Worm (Caenorhabditis elegans) whole organism, L1 larva: ENCODE data around the gene asna-1.

Experiments
- C16A3.4 ChIP-seq: fragments of 150-350 bp; optimal IDR thresholded peaks from 2 replicates; lab custom pipeline; 2014; ENCODE audit warnings: missing biosample characterization, missing genetic modification characterization
- aha-1 ChIP-seq: fragments of 150-350 bp; optimal IDR thresholded peaks from 2 replicates; lab custom pipeline; 2014; ENCODE audit warnings: missing biosample characterization, missing genetic modification characterization
- aly-2 ChIP-seq: fragments of 150-350 bp; optimal IDR thresholded peaks from 2 replicates; lab custom pipeline; 2014; ENCODE audit warnings: missing biosample characterization, missing genetic modification characterization
- ama-1 ChIP-seq: fragments of 150-350 bp; optimal IDR thresholded peaks from 2 replicates; lab custom pipeline; 2014
- blmp-1 ChIP-seq: fragments of 150-350 bp; optimal IDR thresholded peaks from 2 replicates; lab custom pipeline; 2014; ENCODE audit warnings: missing biosample characterization, missing genetic modification characterization
- ceh-63 ChIP-seq: fragments of 200-800 bp; sonication (Bioruptor generic); optimal IDR thresholded peaks from 2 replicates; lab custom pipeline; 2018; ENCODE audit warnings: mild to moderate bottlenecking, missing genetic modification characterization, missing compliant biosample characterization
- ceh-82 ChIP-seq, 3 experiments: fragments of 150-350 bp in 1 of 3; sonication (generic microtip) in 2 of 3; optimal IDR thresholded peaks; 2 replicates each; lab custom pipeline; 2014 to 2017; ENCODE audit warnings: missing biosample characterization in 3 of 3, missing genetic modification characterization in 3 of 3
- ceh-88 ChIP-seq: fragments of 200-800 bp; sonication (Bioruptor generic); IDR thresholded peaks from 2 replicates; pipeline ENCODE4 v1.3.6; 2022; ENCODE audit warnings: missing genetic modification characterization, missing compliant biosample characterization
- ceh-90 ChIP-seq: sonication (generic microtip); optimal IDR thresholded peaks from 2 replicates; lab custom pipeline; 2016; ENCODE audit warnings: missing genetic modification characterization, missing compliant biosample characterization
- dpl-1 ChIP-seq, 3 experiments: fragments of 150-350 bp in 2 of 3; sonication (generic microtip) in 1 of 3; optimal IDR thresholded peaks; 2 replicates each; lab custom pipeline; 2014 to 2017; ENCODE audit warnings: missing biosample characterization in 3 of 3, missing genetic modification characterization in 3 of 3, missing genetic modification reagents in 3 of 3
- dsc-1 ChIP-seq: sonication (generic microtip); optimal IDR thresholded peaks from 2 replicates; lab custom pipeline; 2016; ENCODE audit warnings: mild to moderate bottlenecking, missing genetic modification characterization, missing compliant biosample characterization
- efl-3 ChIP-seq: fragments of 200-800 bp; sonication (Bioruptor generic); optimal IDR thresholded peaks from 2 replicates; lab custom pipeline; 2018; ENCODE audit warnings: mild to moderate bottlenecking, missing genetic modification characterization, missing compliant biosample characterization
- egl-13 ChIP-seq: sonication (generic microtip); optimal IDR thresholded peaks from 2 replicates; lab custom pipeline; 2016; ENCODE audit warnings: missing genotype, missing genetic modification reagents, missing genetic modification characterization, missing compliant biosample characterization
- egl-27 ChIP-seq, 2 experiments: fragments of 150-350 bp in 1 of 2; sonication (generic microtip); optimal IDR thresholded peaks; 3 replicates each; lab custom pipeline; 2017 to 2018; ENCODE audit warnings: missing biosample characterization in 2 of 2, missing genetic modification characterization in 2 of 2, missing genetic modification reagents in 2 of 2
- elt-2 ChIP-seq: sonication (generic microtip); optimal IDR thresholded peaks from 2 replicates; lab custom pipeline; 2016; ENCODE audit warnings: missing genetic modification characterization, mild to moderate bottlenecking, inconsistent platforms, missing compliant biosample characterization, missing genetic modification reagents
- elt-3 ChIP-seq, 6 experiments: fragments of 150-350 bp in 1 of 6; sonication (generic microtip); optimal IDR thresholded peaks; 2 replicates each; lab custom pipeline; 2017 to 2018; ENCODE audit warnings: missing biosample characterization in 6 of 6, missing genetic modification characterization in 6 of 6, inconsistent platforms in 1 of 6
- fkh-4 ChIP-seq: sonication (generic microtip); optimal IDR thresholded peaks from 2 replicates; lab custom pipeline; 2016; ENCODE audit warnings: missing compliant biosample characterization, missing genetic modification characterization, borderline replicate concordance
- fkh-8 ChIP-seq: sonication (generic microtip); optimal IDR thresholded peaks from 2 replicates; lab custom pipeline; 2016; ENCODE audit warnings: mild to moderate bottlenecking, missing genetic modification characterization, missing compliant biosample characterization
- grh-1 ChIP-seq: fragments of 200-800 bp; sonication (Bioruptor generic); IDR thresholded peaks from 2 replicates; pipeline ENCODE4 v1.3.6; 2022; ENCODE audit warnings: missing genetic modification reagents, missing genetic modification characterization, missing compliant biosample characterization
- hlh-4 ChIP-seq: sonication (generic microtip); optimal IDR thresholded peaks from 2 replicates; lab custom pipeline; 2016; ENCODE audit warnings: mild to moderate bottlenecking, missing genetic modification characterization, missing compliant biosample characterization
- hpl-2 ChIP-seq: fragments of 150-350 bp; optimal IDR thresholded peaks from 2 replicates; lab custom pipeline; 2014; ENCODE audit warnings: missing biosample characterization, missing genetic modification reagents, missing genetic modification characterization
- irx-1 ChIP-seq: sonication (generic microtip); optimal IDR thresholded peaks from 2 replicates; lab custom pipeline; 2016; ENCODE audit warnings: missing genetic modification characterization, missing compliant biosample characterization
- jun-1 ChIP-seq: fragments of 150-350 bp; optimal IDR thresholded peaks from 2 replicates; lab custom pipeline; 2014; ENCODE audit warnings: missing biosample characterization, missing genetic modification reagents, missing genetic modification characterization
- lin-14 ChIP-seq: fragments of 200-800 bp; sonication (Bioruptor generic); optimal IDR thresholded peaks from 2 replicates; lab custom pipeline; 2018; ENCODE audit warnings: mild to moderate bottlenecking, missing genetic modification characterization, moderate library complexity, missing compliant biosample characterization
- lin-15B ChIP-seq: fragments of 150-350 bp; sonication (generic microtip); optimal IDR thresholded peaks from 3 replicates; lab custom pipeline; 2014; ENCODE audit warnings: missing biosample characterization, missing genetic modification characterization
- lin-35 ChIP-seq, 2 experiments: fragments of 150-350 bp; optimal IDR thresholded peaks; 2 replicates each; lab custom pipeline; 2014; ENCODE audit warnings: missing biosample characterization in 2 of 2, missing genetic modification characterization in 2 of 2, missing genetic modification reagents in 2 of 2
- lin-39 ChIP-seq: fragments of 150-350 bp; optimal IDR thresholded peaks from 2 replicates; lab custom pipeline; 2014; ENCODE audit warnings: missing biosample characterization, missing genetic modification reagents, missing genetic modification characterization
- lir-3 ChIP-seq: sonication (generic microtip); optimal IDR thresholded peaks from 2 replicates; lab custom pipeline; 2016; ENCODE audit warnings: mild to moderate bottlenecking, missing genetic modification characterization, moderate library complexity, missing compliant biosample characterization; ENCODE audit not compliant: poor library complexity
- lsy-2 ChIP-seq, 2 experiments: fragments of 150-350 bp; optimal IDR thresholded peaks; 2 replicates each; lab custom pipeline; 2014; ENCODE audit warnings: missing biosample characterization in 2 of 2, missing genetic modification characterization in 2 of 2
- mdl-1 ChIP-seq, 2 experiments: fragments of 150-350 bp; optimal IDR thresholded peaks; 2 replicates each; lab custom pipeline; 2014 to 2017; ENCODE audit warnings: missing biosample characterization in 2 of 2, missing genetic modification characterization in 2 of 2, inconsistent platforms in 1 of 2
- mef-2 ChIP-seq: fragments of 150-350 bp; optimal IDR thresholded peaks from 2 replicates; lab custom pipeline; 2014; ENCODE audit warnings: missing biosample characterization, missing genetic modification characterization
- mep-1 ChIP-seq: fragments of 150-350 bp; optimal IDR thresholded peaks from 2 replicates; lab custom pipeline; 2014; ENCODE audit warnings: missing biosample characterization, missing genetic modification characterization
- nhr-12 ChIP-seq: sonication (generic microtip); optimal IDR thresholded peaks from 2 replicates; lab custom pipeline; 2017; ENCODE audit warnings: missing biosample characterization, missing genetic modification characterization
- nhr-20 ChIP-seq: sonication (generic microtip); optimal IDR thresholded peaks from 2 replicates; lab custom pipeline; 2016; ENCODE audit warnings: mild to moderate bottlenecking, missing genetic modification characterization, missing compliant biosample characterization
- nhr-237 ChIP-seq: fragments of 150-350 bp; optimal IDR thresholded peaks from 2 replicates; lab custom pipeline; 2014; ENCODE audit warnings: missing biosample characterization, missing genetic modification characterization
- nhr-47 ChIP-seq: sonication (generic microtip); optimal IDR thresholded peaks from 2 replicates; lab custom pipeline; 2016; ENCODE audit warnings: mild to moderate bottlenecking, missing genetic modification characterization, moderate library complexity, missing compliant biosample characterization
- nhr-71 ChIP-seq: sonication (generic microtip); optimal IDR thresholded peaks from 2 replicates; lab custom pipeline; 2016; ENCODE audit warnings: mild to moderate bottlenecking, missing genetic modification characterization, moderate library complexity, missing compliant biosample characterization
- nhr-76 ChIP-seq: sonication (generic microtip); optimal IDR thresholded peaks from 2 replicates; lab custom pipeline; 2017; ENCODE audit warnings: missing biosample characterization, missing genetic modification characterization
- nhr-77 ChIP-seq: fragments of 150-350 bp; optimal IDR thresholded peaks from 2 replicates; lab custom pipeline; 2014; ENCODE audit warnings: missing biosample characterization, missing genetic modification characterization
- pag-3 ChIP-seq: sonication (generic microtip); optimal IDR thresholded peaks from 2 replicates; lab custom pipeline; 2017; ENCODE audit warnings: missing genetic modification characterization, mild to moderate bottlenecking, missing compliant biosample characterization, antibody characterized with exemption, borderline replicate concordance; ENCODE audit not compliant: insufficient read depth
- pax-3 ChIP-seq: fragments of 200-800 bp; sonication (Bioruptor generic); optimal IDR thresholded peaks from 2 replicates; lab custom pipeline; 2018; ENCODE audit warnings: mild to moderate bottlenecking, missing genetic modification characterization, moderate library complexity, missing compliant biosample characterization
- pqm-1 ChIP-seq: sonication (generic microtip); optimal IDR thresholded peaks from 3 replicates; lab custom pipeline; 2017; ENCODE audit warnings: missing biosample characterization, missing genetic modification characterization
- snpc-4 ChIP-seq: fragments of 150-350 bp; optimal IDR thresholded peaks from 2 replicates; lab custom pipeline; 2014; ENCODE audit warnings: missing biosample characterization, missing genetic modification characterization
- snu-23 ChIP-seq: sonication (generic microtip); optimal IDR thresholded peaks from 2 replicates; lab custom pipeline; 2016; ENCODE audit warnings: missing genetic modification characterization, missing compliant biosample characterization
- tbx-2 ChIP-seq: sonication (generic microtip); optimal IDR thresholded peaks from 2 replicates; lab custom pipeline; 2016; ENCODE audit warnings: missing genetic modification characterization, missing compliant biosample characterization
- tlp-1 ChIP-seq: fragments of 150-350 bp; optimal IDR thresholded peaks from 2 replicates; lab custom pipeline; 2014; ENCODE audit warnings: missing biosample characterization, missing genetic modification characterization
- unc-130 ChIP-seq: fragments of 150-350 bp; optimal IDR thresholded peaks from 2 replicates; lab custom pipeline; 2017; ENCODE audit warnings: missing biosample characterization, missing genetic modification characterization, inconsistent platforms
- unc-86 ChIP-seq: sonication (generic microtip); optimal IDR thresholded peaks from 2 replicates; lab custom pipeline; 2016; ENCODE audit warnings: missing genetic modification characterization, missing compliant biosample characterization
- unc-98 ChIP-seq: fragments of 200-800 bp; sonication (Bioruptor generic); IDR thresholded peaks from 2 replicates; pipeline ENCODE4 v1.3.6; 2022; ENCODE audit warnings: missing genetic modification characterization, missing compliant biosample characterization
- vab-15 ChIP-seq: sonication (generic microtip); optimal IDR thresholded peaks from 2 replicates; lab custom pipeline; 2017; ENCODE audit warnings: missing genotype, mild to moderate bottlenecking, missing genetic modification characterization, missing compliant biosample characterization
- xbp-1 ChIP-seq: sonication (generic microtip); optimal IDR thresholded peaks from 2 replicates; lab custom pipeline; 2016; ENCODE audit warnings: missing genetic modification characterization, missing compliant biosample characterization
- zip-4 ChIP-seq: fragments of 200-800 bp; sonication (Bioruptor generic); optimal IDR thresholded peaks from 2 replicates; lab custom pipeline; 2018; ENCODE audit warnings: mild to moderate bottlenecking, missing genetic modification characterization, moderate library complexity, missing compliant biosample characterization
- ztf-11 ChIP-seq, 2 experiments: sonication (generic microtip); optimal IDR thresholded peaks; 2 replicates each; lab custom pipeline; 2016 to 2017; ENCODE audit warnings: missing genetic modification characterization in 2 of 2, missing biosample characterization in 1 of 2, missing compliant biosample characterization in 1 of 2
- ztf-4 ChIP-seq: fragments of 150-350 bp; optimal IDR thresholded peaks from 2 replicates; lab custom pipeline; 2014; ENCODE audit warnings: missing biosample characterization, missing genetic modification characterization

Gene asna-1

ce11 chrIII:8899767-8900166, 4.9 kb downstream of the asna-1 start (continued):
- TF ChIP-seq xbp-1 (tag; lab: Kevin White, UChicago) (peak; percentile 38), snu-23 (peak; percentile 58), lir-3 (tag; lab: Kevin White, UChicago) (no peak), aha-1 (no peak), mef-2 (tag; lab: Kevin White, UChicago) (no peak), blmp-1 (tag; lab: Kevin White, UChicago) (peak; percentile 83), zip-4 (GFP tag; lab: Kevin White, UChicago) (no peak), aly-2 (tag; lab: Kevin White, UChicago) (no peak), egl-27 (tag; optimal IDR thresholded peaks at IDR 0.05; lab: Kevin White, UChicago) (no peak), mep-1 (tag; lab: Kevin White, UChicago) (peak; percentile 47), hlh-4 (tag; lab: Kevin White, UChicago) (no peak), jun-1 (tag; lab: Kevin White, UChicago) (no peak), dsc-1 (tag; lab: Kevin White, UChicago) (peak; percentile 26), nhr-47 (tag; lab: Kevin White, UChicago) (peak; percentile 48), dpl-1 (GFP tag; optimal IDR thresholded peaks at IDR 0.05; lab: Kevin White, UChicago) (peak; percentile 68 to 86 (median 74)), nhr-12 (tag; lab: Kevin White, UChicago) (no peak), irx-1 (tag; lab: Kevin White, UChicago) (peak; percentile 15), tbx-2 (tag; lab: Kevin White, UChicago) (peak; percentile 12), egl-13 (tag; lab: Kevin White, UChicago) (no peak), lsy-2 (tag; optimal IDR thresholded peaks at IDR 0.05; lab: Kevin White, UChicago) (peak; percentile 79 to 93), efl-3 (no peak), ztf-11 (tag; optimal IDR thresholded peaks at IDR 0.05; lab: Kevin White, UChicago) (no peak), pqm-1 (tag; lab: Kevin White, UChicago) (no peak), mdl-1 (tag; optimal IDR thresholded peaks at IDR 0.05; lab: Kevin White, UChicago) (no peak), snpc-4 (tag; lab: Kevin White, UChicago) (peak; percentile 1), elt-3 (tag; optimal IDR thresholded peaks at IDR 0.05; lab: Kevin White, UChicago) (no peak), fkh-8 (tag; lab: Kevin White, UChicago) (peak; percentile 26), lin-39 (tag; lab: Kevin White, UChicago) (no peak), ceh-82 (tag; optimal IDR thresholded peaks at IDR 0.05; lab: Kevin White, UChicago) (no peak), lin-14 (GFP tag; lab: Kevin White, UChicago) (no peak), ceh-63 (GFP tag; lab: Kevin White, UChicago) (no peak), pag-3 (tag; lab: Kevin White, UChicago) (no peak), nhr-76 (tag; lab: Kevin White, UChicago) (no peak), lin-15B (peak; percentile 84), nhr-20 (tag; lab: Kevin White, UChicago) (peak; percentile 50), nhr-237 (tag; lab: Kevin White, UChicago) (no peak), vab-15 (tag; lab: Kevin White, UChicago) (no peak), ceh-88 (GFP tag; lab: Robert Waterston, UW) (no peak), hpl-2 (GFP tag; lab: Kevin White, UChicago) (no peak), elt-2 (tag; lab: Kevin White, UChicago) (no peak), lin-35 (GFP tag; optimal IDR thresholded peaks at IDR 0.05; lab: Kevin White, UChicago) (peak; percentile 76 to 89), tlp-1 (tag; lab: Kevin White, UChicago) (no peak), ama-1 (no peak), grh-1 (GFP tag; lab: Robert Waterston, UW) (no peak), unc-86 (tag; lab: Kevin White, UChicago) (no peak), fkh-4 (tag; lab: Kevin White, UChicago) (no peak), C16A3.4 (tag; lab: Kevin White, UChicago) (peak; percentile 13), ceh-90 (tag; lab: Kevin White, UChicago) (no peak), nhr-77 (tag; lab: Kevin White, UChicago) (no peak), unc-130 (no peak), unc-98 (GFP tag; lab: Robert Waterston, UW) (no peak), pax-3 (no peak), nhr-71 (tag; lab: Kevin White, UChicago) (peak; percentile 73), ztf-4 (tag; lab: Kevin White, UChicago) (no peak)
